Worm (Caenorhabditis elegans): ENCODE data around the gene bicd-1.

- TF ChIP-seq fos-1 (tag; optimal IDR thresholded peaks at IDR 0.05) = peak; percentile 22
- no peak for TF ChIP-seq nhr-77 (tag; optimal IDR thresholded peaks at IDR 0.05)
- no peak for TF ChIP-seq lin-13 (GFP tag; optimal IDR thresholded peaks at IDR 0.05)
- TF ChIP-seq nhr-12 (tag; optimal IDR thresholded peaks at IDR 0.05) = no peak
- no peak for TF ChIP-seq dmd-4 (tag; optimal IDR thresholded peaks at IDR 0.05)
- no peak for TF ChIP-seq snpc-4 (tag; optimal IDR thresholded peaks at IDR 0.05)
- TF ChIP-seq alr-1 (tag; optimal IDR thresholded peaks at IDR 0.05) = no peak
- no peak for TF ChIP-seq nhr-23 (tag; optimal IDR thresholded peaks at IDR 0.05)
- no peak for TF ChIP-seq nhr-237 (tag; optimal IDR thresholded peaks at IDR 0.05)
- TF ChIP-seq ceh-16 (tag; optimal IDR thresholded peaks at IDR 0.05) = no peak
- no peak for TF ChIP-seq ztf-11 (tag; optimal IDR thresholded peaks at IDR 0.05)
- no peak for TF ChIP-seq ceh-82 (tag; optimal IDR thresholded peaks at IDR 0.05)
- no peak for TF ChIP-seq egl-27 (tag; optimal IDR thresholded peaks at IDR 0.05)
- TF ChIP-seq ztf-1 (GFP tag; conservative IDR thresholded peaks at IDR 0.05) = no peak
Observed at ce11 chrIV:6618607-6619006, 46.5 kb upstream of the bicd-1 start.
